Worm (Caenorhabditis elegans) whole organism, L4 larva: ENCODE measurements around the gene pus-1.

Experiments
- F10B5.3 ChIP-seq: sonication (generic microtip); optimal IDR thresholded peaks from 2 replicates; lab custom pipeline; 2016; ENCODE audit warnings: mild to moderate bottlenecking, missing genetic modification characterization, missing compliant biosample characterization
- F37D6.2 ChIP-seq: sonication (generic microtip); optimal IDR thresholded peaks from 2 replicates; lab custom pipeline; 2016; ENCODE audit warnings: mild to moderate bottlenecking, missing genetic modification characterization, missing compliant biosample characterization
- F49E8.2 ChIP-seq: sonication (generic microtip); optimal IDR thresholded peaks from 2 replicates; lab custom pipeline; 2016; ENCODE audit warnings: missing compliant biosample characterization, mild to moderate bottlenecking, missing genetic modification characterization, borderline replicate concordance
- T20F7.1 ChIP-seq: fragments of 200-800 bp; sonication (Bioruptor generic); optimal IDR thresholded peaks from 2 replicates; lab custom pipeline; 2018; ENCODE audit warnings: mild to moderate bottlenecking, missing genetic modification characterization, missing compliant biosample characterization
- T26A8.4 ChIP-seq: fragments of 200-800 bp; sonication (Bioruptor generic); IDR thresholded peaks from 2 replicates; pipeline ENCODE4 v1.3.6; 2022; ENCODE audit warnings: missing genetic modification characterization, missing compliant biosample characterization
- aly-2 ChIP-seq: sonication (generic microtip); optimal IDR thresholded peaks from 2 replicates; lab custom pipeline; 2018; ENCODE audit warnings: missing biosample characterization, missing genetic modification characterization
- attf-4 ChIP-seq: sonication (generic microtip); optimal IDR thresholded peaks from 3 replicates; lab custom pipeline; 2017; ENCODE audit warnings: missing biosample characterization, missing genetic modification characterization
- ceh-20 ChIP-seq: fragments of 200-800 bp; sonication (Bioruptor generic); IDR thresholded peaks from 2 replicates; pipeline ENCODE4 v1.3.6; 2022; ENCODE audit warnings: missing genetic modification reagents, missing genetic modification characterization, missing compliant biosample characterization
- ceh-44 ChIP-seq: fragments of 200-800 bp; sonication (Bioruptor generic); IDR thresholded peaks from 2 replicates; pipeline ENCODE4 v1.3.6; 2022; ENCODE audit warnings: missing genetic modification reagents, missing genetic modification characterization, missing compliant biosample characterization
- ces-1 ChIP-seq: fragments of 150-350 bp; sonication (generic microtip); optimal IDR thresholded peaks from 4 replicates; lab custom pipeline; 2014; ENCODE audit warnings: missing biosample characterization, missing genetic modification reagents, missing genetic modification characterization
- daf-12 ChIP-seq: fragments of 150-350 bp; optimal IDR thresholded peaks from 2 replicates; lab custom pipeline; 2014; ENCODE audit warnings: missing biosample characterization, missing genetic modification reagents, missing genetic modification characterization
- daf-19 ChIP-seq: fragments of 200-800 bp; sonication (Bioruptor generic); conservative IDR thresholded peaks from 2 replicates; pipeline ENCODE4 v1.3.6; 2022; ENCODE audit warnings: missing genetic modification characterization, missing compliant biosample characterization
- dmd-6 ChIP-seq: fragments of 200-800 bp; sonication (Bioruptor generic); IDR thresholded peaks from 2 replicates; pipeline ENCODE4 v1.3.6; 2022; ENCODE audit warnings: missing genetic modification reagents, missing genetic modification characterization, missing compliant biosample characterization
- dmd-8 ChIP-seq: fragments of 200-800 bp; sonication (Bioruptor generic); IDR thresholded peaks from 2 replicates; pipeline ENCODE4 v1.3.6; 2022; ENCODE audit warnings: missing genetic modification characterization, missing compliant biosample characterization
- dmd-9 ChIP-seq: fragments of 200-800 bp; sonication (Bioruptor generic); IDR thresholded peaks from 2 replicates; pipeline ENCODE4 v1.3.6; 2022; ENCODE audit warnings: missing genetic modification reagents, missing genetic modification characterization, missing compliant biosample characterization
- hlh-11 ChIP-seq: fragments of 200-800 bp; sonication (Bioruptor generic); optimal IDR thresholded peaks from 2 replicates; lab custom pipeline; 2018; ENCODE audit warnings: mild to moderate bottlenecking, missing genetic modification characterization, missing compliant biosample characterization
- hmg-1.1 ChIP-seq: fragments of 200-800 bp; sonication (Bioruptor generic); IDR thresholded peaks from 2 replicates; pipeline ENCODE4 v1.3.6; 2022; ENCODE audit warnings: missing genetic modification reagents, missing genetic modification characterization, missing compliant biosample characterization
- lin-29 ChIP-seq: fragments of 200-800 bp; sonication (Bioruptor generic); IDR thresholded peaks from 2 replicates; pipeline ENCODE4 v1.3.6; 2022; ENCODE audit warnings: missing genetic modification reagents, missing genetic modification characterization, missing compliant biosample characterization
- madf-9 ChIP-seq: fragments of 200-800 bp; sonication (Bioruptor generic); conservative IDR thresholded peaks from 2 replicates; pipeline ENCODE4 v1.3.6; 2022; ENCODE audit warnings: missing genetic modification reagents, missing genetic modification characterization, missing compliant biosample characterization
- mdt-29 ChIP-seq: fragments of 200-800 bp; sonication (Bioruptor generic); IDR thresholded peaks from 2 replicates; pipeline ENCODE4 v1.3.6; 2022; ENCODE audit warnings: missing genetic modification reagents, missing genetic modification characterization, missing compliant biosample characterization
- nhr-28 ChIP-seq: fragments of 150-350 bp; optimal IDR thresholded peaks from 2 replicates; lab custom pipeline; 2014; ENCODE audit warnings: missing biosample characterization, missing genetic modification characterization
- nhr-41 ChIP-seq: fragments of 200-800 bp; sonication (Bioruptor generic); IDR thresholded peaks from 2 replicates; pipeline ENCODE4 v1.3.6; 2022; ENCODE audit warnings: missing genetic modification reagents, missing genetic modification characterization, missing compliant biosample characterization
- nhr-76 ChIP-seq: fragments of 150-350 bp; optimal IDR thresholded peaks from 2 replicates; lab custom pipeline; 2014; ENCODE audit warnings: missing biosample characterization, missing genetic modification characterization
- pqm-1 ChIP-seq: sonication (generic microtip); optimal IDR thresholded peaks from 2 replicates; lab custom pipeline; 2017; ENCODE audit warnings: missing biosample characterization, missing genetic modification characterization
- rbr-2 ChIP-seq: sonication (generic microtip); optimal IDR thresholded peaks from 2 replicates; lab custom pipeline; 2016; ENCODE audit warnings: missing genotype, missing genetic modification characterization, missing compliant biosample characterization
- set-16 ChIP-seq: fragments of 200-800 bp; sonication (Bioruptor generic); IDR thresholded peaks from 2 replicates; pipeline ENCODE4 v1.3.6; 2022; ENCODE audit warnings: missing genetic modification reagents, missing genetic modification characterization, missing compliant biosample characterization
- snpc-4 ChIP-seq: fragments of 150-350 bp; optimal IDR thresholded peaks from 2 replicates; lab custom pipeline; 2014; ENCODE audit warnings: missing biosample characterization, missing genetic modification characterization
- unc-130 ChIP-seq: sonication (generic microtip); optimal IDR thresholded peaks from 2 replicates; lab custom pipeline; 2016; ENCODE audit warnings: missing genetic modification reagents, missing genetic modification characterization, missing compliant biosample characterization
- unc-62 ChIP-seq, 3 experiments: fragments of 150-350 bp in 1 of 3; sonication (generic microtip); optimal IDR thresholded peaks in 2 of 3; peaks in 1 of 3; 1 replicate in 1 of 3; 2 replicates in 2 of 3; lab custom pipeline; 2014 to 2017; ENCODE audit warnings: missing biosample characterization in 3 of 3, missing genetic modification characterization in 3 of 3, missing genetic modification reagents in 3 of 3, missing genotype in 1 of 3
- zip-11 ChIP-seq: fragments of 200-800 bp; sonication (Bioruptor generic); IDR thresholded peaks from 2 replicates; pipeline ENCODE4 v1.3.6; 2022; ENCODE audit warnings: missing genetic modification characterization, missing compliant biosample characterization

The pus-1 gene

ce11 chrV:16840961-16841360, 46.2 kb upstream of the pus-1 start, which contains the start of gene clec-40 (continued):
- no peak for TF ChIP-seq ces-1 (GFP tag; lab: Kevin White, UChicago)

- TF ChIP-seq hlh-11 (tag; lab: Kevin White, UChicago): peak; percentile 60
- peak; percentile 45 for TF ChIP-seq nhr-28 (tag; lab: Kevin White, UChicago)
- peak; percentile 88 for TF ChIP-seq pqm-1
- no peak for TF ChIP-seq daf-12 (tag; lab: Kevin White, UChicago)
- TF ChIP-seq dmd-6 (GFP tag; lab: Robert Waterston, UW): peak; percentile 74
Measured at ce11 chrV:16840283-16840682, 45.5 kb upstream of the pus-1 start.

- TF ChIP-seq daf-19 (no peak), zip-11 (no peak), set-16 (GFP tag; lab: Robert Waterston, UW) (peak; percentile 59)
Measured at ce11 chrV:16838435-16838834, 43.7 kb upstream of the pus-1 start.

- TF ChIP-seq lin-29 (GFP tag; lab: Robert Waterston, UW) (no peak), unc-62 (GFP tag; optimal IDR thresholded peaks at IDR 0.05 in 1 of 2; lab: Kevin White, UChicago) (peak in 1 of 2 experiments; percentile 91), unc-62 (tag; optimal IDR thresholded peaks at IDR 0.05; lab: Kevin White, UChicago) (no peak), T20F7.1 (GFP tag; lab: Kevin White, UChicago) (no peak), hlh-11 (tag; lab: Kevin White, UChicago) (peak; percentile 13)
Measured at ce11 chrV:16836100-16836499, 41.3 kb upstream of the pus-1 start.

- no peak for TF ChIP-seq F49E8.2 (tag; lab: Kevin White, UChicago)
- no peak for TF ChIP-seq aly-2 (tag; lab: Kevin White, UChicago)
- no peak for TF ChIP-seq F10B5.3 (tag; lab: Kevin White, UChicago)
- TF ChIP-seq dmd-8 (GFP tag; lab: Robert Waterston, UW): no peak
- no peak for TF ChIP-seq F37D6.2 (tag; lab: Kevin White, UChicago)
- no peak for TF ChIP-seq ceh-44 (GFP tag; lab: Robert Waterston, UW)
- TF ChIP-seq ceh-20: no peak
- no peak for TF ChIP-seq snpc-4
- no peak for TF ChIP-seq mdt-29 (GFP tag; lab: Robert Waterston, UW)
- TF ChIP-seq attf-4 (tag; lab: Kevin White, UChicago): no peak
- no peak for TF ChIP-seq hmg-1.1 (GFP tag; lab: Robert Waterston, UW)
- no peak for TF ChIP-seq rbr-2
- no peak for TF ChIP-seq unc-130
- TF ChIP-seq T26A8.4: no peak
- TF ChIP-seq nhr-76 (tag; lab: Kevin White, UChicago): no peak
- TF ChIP-seq, all 104 proteins: peak for 0
Measured at ce11 chrV:16834989-16835388, 40.2 kb upstream of the pus-1 start, which contains the start of gene tni-3. Gene tni-3, minus strand, starts transcription at chrV:16835128.

ce11 chrV:16833672-16834071, 38.9 kb upstream of the pus-1 start:
- no peak for TF ChIP-seq madf-9
- TF ChIP-seq set-16 (GFP tag; lab: Robert Waterston, UW): peak; percentile 86
- TF ChIP-seq, all 104 proteins: peak for 1

ce11 chrV:16832865-16833264, 38.1 kb upstream of the pus-1 start, which contains the start of gene phy-3:
Gene phy-3, plus strand, starts transcription at chrV:16833165.
- TF ChIP-seq nhr-41 (no peak), F49E8.2 (tag; lab: Kevin White, UChicago) (no peak), ceh-20 (no peak), dmd-9 (GFP tag; lab: Robert Waterston, UW) (no peak), set-16 (GFP tag; lab: Robert Waterston, UW) (no peak)
- TF ChIP-seq, all 104 proteins: peak for 0
